Worm (Caenorhabditis elegans) whole organism, L2 larva: ENCODE results near the gene C54G10.1.

Experiments used
- aly-2 ChIP-seq: fragments of 150-350 bp; optimal IDR thresholded peaks from 2 replicates; lab custom pipeline; 2014; ENCODE audit warnings: missing biosample characterization, missing genetic modification characterization
- crh-2 ChIP-seq: sonication (generic microtip); optimal IDR thresholded peaks from 2 replicates; lab custom pipeline; 2017; ENCODE audit warnings: missing biosample characterization, missing genetic modification characterization
- lin-39 ChIP-seq: fragments of 150-350 bp; optimal IDR thresholded peaks from 2 replicates; lab custom pipeline; 2014; ENCODE audit warnings: missing biosample characterization, missing genetic modification reagents, missing genetic modification characterization
- nhr-77 ChIP-seq: fragments of 150-350 bp; optimal IDR thresholded peaks from 2 replicates; lab custom pipeline; 2014; ENCODE audit warnings: missing biosample characterization, missing genetic modification characterization

DNA sequence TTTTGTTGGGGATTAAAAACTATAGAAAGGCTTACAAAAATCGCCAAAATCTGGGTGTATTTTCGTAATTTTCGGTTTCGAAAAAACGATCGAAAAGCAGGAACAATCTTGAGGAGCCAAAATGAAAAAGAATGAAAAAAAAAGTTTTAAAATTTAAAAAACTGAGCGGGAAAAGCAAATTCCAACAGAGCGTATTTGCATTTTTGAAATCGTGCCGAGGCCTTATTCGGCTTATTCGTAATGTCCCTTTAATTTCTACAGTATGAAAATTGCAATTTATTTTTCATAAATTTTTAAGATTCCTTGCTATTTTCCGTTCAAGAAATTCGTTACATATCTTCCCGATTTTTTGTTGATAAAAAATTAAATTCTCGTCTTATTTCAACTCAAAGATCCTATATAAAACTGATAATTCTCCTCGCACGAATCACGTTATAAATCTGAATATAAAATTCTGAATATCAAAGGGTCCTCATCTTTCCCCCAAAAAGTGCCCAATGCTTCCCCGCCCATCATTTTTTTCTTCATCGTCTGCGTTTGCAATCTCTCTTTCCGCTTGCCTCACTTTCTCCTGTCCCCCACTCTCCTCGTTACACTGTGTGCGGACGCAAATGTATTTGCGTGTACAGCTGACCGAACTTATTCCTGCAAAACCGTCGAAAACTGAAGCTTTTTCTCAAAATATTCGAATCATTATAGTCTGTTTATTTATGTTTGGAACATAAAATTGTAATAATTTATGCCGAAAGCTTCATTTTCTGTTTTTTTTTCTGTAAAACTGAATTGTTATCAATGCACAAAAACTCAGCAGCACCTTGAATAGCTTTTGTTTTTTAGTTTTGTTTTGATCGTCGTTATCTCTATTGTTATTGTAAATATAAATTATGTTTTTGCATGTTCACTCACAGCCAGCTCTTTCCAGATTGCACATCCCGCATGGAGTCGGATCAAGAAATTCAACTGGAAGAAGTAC lies 5.2 kb downstream of the C54G10.1 start, which contains the start of the genes rfc-1 and pmp-3:
- no peak for TF ChIP-seq nhr-77 (tag; lab: Kevin White, UChicago)
- TF ChIP-seq lin-39 = no peak
- no peak for TF ChIP-seq aly-2 (tag; lab: Kevin White, UChicago)
- no peak for TF ChIP-seq crh-2 (tag; lab: Kevin White, UChicago)
